Fruit fly (Drosophila melanogaster) whole organism, pupa: Measurements from ENCODE around the gene CG6231.
A peak's percentile ranks its signal among the peaks of the same experiment; 100 is the strongest.

Experiments
- CG10348 ChIP-seq: fragments of 200-800 bp; sonication (Bioruptor generic); IDR thresholded peaks from 2 replicates; pipeline ENCODE4 v1.3.6; 2022; ENCODE audit warnings: missing biosample characterization, missing genetic modification characterization
- CG14655 ChIP-seq: fragments of 200-800 bp; sonication (Bioruptor generic); optimal IDR thresholded peaks from 3 replicates; lab custom pipeline; 2017; ENCODE audit warnings: mild to moderate bottlenecking, missing biosample characterization, missing genetic modification reagents, missing genetic modification characterization
- CG15710 ChIP-seq: fragments of 200-800 bp; sonication (Bioruptor generic); optimal IDR thresholded peaks from 2 replicates; lab custom pipeline; 2018; ENCODE audit warnings: missing biosample characterization, mild to moderate bottlenecking, missing genetic modification characterization, moderate library complexity
- CG17806 ChIP-seq: fragments of 200-800 bp; sonication (Bioruptor generic); optimal IDR thresholded peaks from 2 replicates; lab custom pipeline; 2018; ENCODE audit warnings: missing biosample characterization, mild to moderate bottlenecking, missing genetic modification characterization, moderate library complexity
- CG32121 ChIP-seq: fragments of 200-800 bp; sonication (Bioruptor generic); IDR thresholded peaks from 2 replicates; pipeline ENCODE4 v1.3.6; 2022; ENCODE audit warnings: missing biosample characterization, missing genetic modification characterization
- CG34367 ChIP-seq: fragments of 200-800 bp; sonication (Bioruptor generic); optimal IDR thresholded peaks from 2 replicates; lab custom pipeline; 2018; ENCODE audit warnings: missing biosample characterization, mild to moderate bottlenecking, missing genetic modification characterization
- CG4496 ChIP-seq: fragments of 200-800 bp; sonication (Bioruptor generic); IDR thresholded peaks from 3 replicates; pipeline ENCODE4 v1.3.6; 2022; ENCODE audit warnings: missing biosample characterization, missing genetic modification characterization
- D1 ChIP-seq: fragments of 200-800 bp; sonication (Bioruptor generic); optimal IDR thresholded peaks from 2 replicates; lab custom pipeline; 2018; ENCODE audit warnings: missing biosample characterization, mild to moderate bottlenecking, missing genetic modification characterization, moderate library complexity
- EcR ChIP-seq: fragments of 200-800 bp; sonication (Bioruptor generic); optimal IDR thresholded peaks from 3 replicates; lab custom pipeline; 2019; ENCODE audit warnings: missing biosample characterization, missing genetic modification characterization, mild to moderate bottlenecking, moderate library complexity, missing genetic modification reagents
- Pif1B ChIP-seq: fragments of 200-800 bp; sonication (Bioruptor generic); optimal IDR thresholded peaks from 3 replicates; lab custom pipeline; 2016; ENCODE audit warnings: missing biosample characterization, missing genetic modification characterization
- Snoo ChIP-seq: fragments of 200-800 bp; sonication (Bioruptor generic); optimal IDR thresholded peaks from 3 replicates; lab custom pipeline; 2017; ENCODE audit warnings: missing biosample characterization, mild to moderate bottlenecking, missing genetic modification characterization, inconsistent platforms
- fd96Ca ChIP-seq: fragments of 200-800 bp; sonication (Bioruptor generic); IDR thresholded peaks from 3 replicates; pipeline ENCODE4 v1.3.6; 2022; ENCODE audit warnings: missing biosample characterization, missing genetic modification characterization
- gl ChIP-seq: fragments of 200-800 bp; sonication (Bioruptor generic); optimal IDR thresholded peaks from 2 replicates; lab custom pipeline; 2018; ENCODE audit warnings: missing biosample characterization, mild to moderate bottlenecking, missing genetic modification characterization

- no peak for TF ChIP-seq CG17806 (tag; lab: Kevin White, UChicago)
- no peak for TF ChIP-seq gl (tag; lab: Kevin White, UChicago)
- TF ChIP-seq CG15710 (tag; lab: Kevin White, UChicago): peak; percentile 20
- no peak for TF ChIP-seq fd96Ca (GFP tag; lab: Robert Waterston, UW)
- TF ChIP-seq CG10348 (GFP tag; lab: Robert Waterston, UW): no peak
- TF ChIP-seq Snoo (tag; lab: Kevin White, UChicago): no peak
- TF ChIP-seq CG4496 (GFP tag; lab: Robert Waterston, UW): no peak
- TF ChIP-seq CG32121: no peak; the same call in 1 of the 2 replicates
- no peak for TF ChIP-seq EcR
- TF ChIP-seq CG14655 (GFP tag; lab: Kevin White, UChicago): no peak
- TF ChIP-seq CG34367 (tag; lab: Kevin White, UChicago): no peak
- no peak for TF ChIP-seq Pif1B (GFP tag; lab: Kevin White, UChicago)
- no peak for TF ChIP-seq D1 (tag; lab: Kevin White, UChicago)
These were observed 40.4 kb upstream of the CG6231 start for dm6 chr3R:19672905-19673304.
